Fruit fly (Drosophila melanogaster) whole organism, embryonic: Measurements from ENCODE around the gene CG15382.

Experiments used
- Abd-B ChIP-seq: fragments of 200-800 bp; sonication (Bioruptor generic); optimal IDR thresholded peaks from 2 replicates; lab custom pipeline; 2018; ENCODE audit warnings: missing biosample characterization, mild to moderate bottlenecking, missing genetic modification characterization, moderate library complexity
- Atf6 ChIP-seq: fragments of 200-800 bp; sonication (Bioruptor generic); IDR thresholded peaks from 2 replicates; pipeline ENCODE4 v1.3.6; 2022; ENCODE audit warnings: missing biosample characterization, missing genetic modification characterization
- BtbVII ChIP-seq: fragments of 200-800 bp; sonication (Bioruptor generic); optimal IDR thresholded peaks from 3 replicates; lab custom pipeline; 2017; ENCODE audit warnings: missing biosample characterization, mild to moderate bottlenecking, missing genetic modification characterization
- C15 ChIP-seq: fragments of 200-800 bp; sonication (Bioruptor generic); IDR thresholded peaks from 3 replicates; pipeline ENCODE4 v1.3.6; 2022; ENCODE audit warnings: missing biosample characterization, missing genetic modification characterization
- CG1024 ChIP-seq: fragments of 200-800 bp; sonication (Bioruptor generic); IDR thresholded peaks from 2 replicates; pipeline ENCODE4 v1.3.6; 2022; ENCODE audit warnings: missing biosample characterization, missing genetic modification characterization
- CG10959 ChIP-seq: fragments of 200-800 bp; sonication (Bioruptor generic); IDR thresholded peaks from 2 replicates; pipeline ENCODE4 v1.3.6; 2022; ENCODE audit warnings: missing biosample characterization, missing genetic modification characterization
- CG11696 ChIP-seq: fragments of 200-800 bp; sonication (Bioruptor generic); IDR thresholded peaks from 2 replicates; pipeline ENCODE4 v1.3.6; 2022; ENCODE audit warnings: missing biosample characterization, missing genetic modification characterization
- CG13296 ChIP-seq: fragments of 200-800 bp; sonication (Bioruptor generic); optimal IDR thresholded peaks from 3 replicates; lab custom pipeline; 2018; ENCODE audit warnings: missing biosample characterization, mild to moderate bottlenecking, missing genetic modification characterization
- CG14050 ChIP-seq: fragments of 200-800 bp; sonication (Bioruptor generic); IDR thresholded peaks from 3 replicates; pipeline ENCODE4 v1.3.6; 2022; ENCODE audit warnings: missing biosample characterization, missing genetic modification characterization
- CG14965 ChIP-seq: fragments of 200-800 bp; sonication (Bioruptor generic); optimal IDR thresholded peaks from 2 replicates; lab custom pipeline; 2016; ENCODE audit warnings: missing biosample characterization, missing genetic modification characterization, borderline replicate concordance
- CG18011 ChIP-seq: fragments of 200-800 bp; sonication (Bioruptor generic); optimal IDR thresholded peaks from 2 replicates; lab custom pipeline; 2017; ENCODE audit warnings: missing biosample characterization, missing genetic modification characterization, mild to moderate bottlenecking, moderate library complexity, missing genotype
- CG2712 ChIP-seq: fragments of 200-800 bp; optimal IDR thresholded peaks from 3 replicates; lab custom pipeline; 2019; ENCODE audit warnings: missing biosample characterization, mild to moderate bottlenecking, missing genetic modification characterization, moderate library complexity
- CG30431 ChIP-seq: fragments of 200-800 bp; sonication (Bioruptor generic); optimal IDR thresholded peaks from 2 replicates; lab custom pipeline; 2017; ENCODE audit warnings: missing biosample characterization, missing genetic modification characterization
- CG31441 ChIP-seq: fragments of 200-800 bp; sonication (Bioruptor generic); IDR thresholded peaks from 2 replicates; pipeline ENCODE4 v1.3.6; 2022; ENCODE audit warnings: missing biosample characterization, missing genetic modification characterization
- CG32772 ChIP-seq: fragments of 200-800 bp; sonication (Bioruptor generic); IDR thresholded peaks from 2 replicates; pipeline ENCODE4 v1.3.6; 2022; ENCODE audit warnings: missing biosample characterization, missing genetic modification characterization
- CG4707 ChIP-seq: fragments of 200-800 bp; sonication (Bioruptor generic); optimal IDR thresholded peaks from 2 replicates; lab custom pipeline; 2018; ENCODE audit warnings: missing biosample characterization, mild to moderate bottlenecking, missing genetic modification characterization, moderate library complexity
- CG6272 ChIP-seq: fragments of 200-800 bp; sonication (Bioruptor generic); IDR thresholded peaks from 2 replicates; pipeline ENCODE4 v1.3.6; 2022; ENCODE audit warnings: missing biosample characterization, missing genetic modification characterization
- CG7987 ChIP-seq: fragments of 200-800 bp; sonication (Bioruptor generic); optimal IDR thresholded peaks from 2 replicates; lab custom pipeline; 2018; ENCODE audit warnings: missing biosample characterization, mild to moderate bottlenecking, missing genetic modification characterization, moderate library complexity
- CG8089 ChIP-seq: fragments of 200-800 bp; sonication (Bioruptor generic); optimal IDR thresholded peaks from 3 replicates; lab custom pipeline; 2016; ENCODE audit warnings: missing biosample characterization, missing genetic modification characterization
- CG8944 ChIP-seq: fragments of 200-800 bp; sonication (Bioruptor generic); optimal IDR thresholded peaks from 3 replicates; lab custom pipeline; 2016; ENCODE audit warnings: missing biosample characterization, missing genetic modification characterization
- CrebB ChIP-seq: fragments of 200-800 bp; sonication (Bioruptor generic); optimal IDR thresholded peaks from 3 replicates; lab custom pipeline; 2018; ENCODE audit warnings: missing biosample characterization, mild to moderate bottlenecking, missing genetic modification characterization
- D19B ChIP-seq: fragments of 200-800 bp; sonication (Bioruptor generic); optimal IDR thresholded peaks from 2 replicates; lab custom pipeline; 2017; ENCODE audit warnings: missing biosample characterization, mild to moderate bottlenecking, missing genetic modification characterization
- Ets65A ChIP-seq: fragments of 200-800 bp; sonication (Bioruptor generic); peaks from one replicate; lab custom pipeline; 2016; ENCODE audit warnings: missing biosample characterization, missing genetic modification characterization
- Hey ChIP-seq: fragments of 200-800 bp; sonication (Bioruptor generic); optimal IDR thresholded peaks from 3 replicates; lab custom pipeline; 2018; ENCODE audit warnings: missing biosample characterization, mild to moderate bottlenecking, missing genetic modification characterization
- Hr51 ChIP-seq, 2 experiments: fragments of 200-800 bp; sonication (Bioruptor generic); optimal IDR thresholded peaks; 2 replicates in 1 of 2; 3 replicates in 1 of 2; lab custom pipeline; 2016 to 2018; ENCODE audit warnings: missing biosample characterization in 2 of 2, missing genetic modification characterization in 2 of 2, mild to moderate bottlenecking in 1 of 2, moderate library complexity in 1 of 2
- Hsf ChIP-seq: fragments of 200-800 bp; sonication (Bioruptor generic); optimal IDR thresholded peaks from 3 replicates; lab custom pipeline; 2016; ENCODE audit warnings: missing biosample characterization, missing genetic modification characterization
- Kr ChIP-seq: fragments of 200-800 bp; sonication (Bioruptor generic); optimal IDR thresholded peaks from 2 replicates; lab custom pipeline; 2017; ENCODE audit warnings: missing biosample characterization, mild to moderate bottlenecking, missing genetic modification characterization
- Poxn ChIP-seq: fragments of 200-800 bp; sonication (Bioruptor generic); IDR thresholded peaks from 2 replicates; pipeline ENCODE4 v1.3.6; 2022; ENCODE audit warnings: missing biosample characterization, missing genetic modification characterization
- Stat92E ChIP-seq, 3 experiments: fragments of >200 bp in 2 of 3; fragments of 200-800 bp in 1 of 3; sonication (Bioruptor generic) in 1 of 3; optimal IDR thresholded peaks; 2 replicates each; lab custom pipeline; 2017 to 2019; ENCODE audit warnings: missing biosample characterization in 3 of 3, missing genetic modification characterization in 3 of 3, mild to moderate bottlenecking in 1 of 3, moderate library complexity in 1 of 3
- aop ChIP-seq: fragments of 200-800 bp; sonication (Bioruptor generic); IDR thresholded peaks from 2 replicates; pipeline ENCODE4 v1.3.6; 2022; ENCODE audit warnings: missing biosample characterization, missing genetic modification characterization
- bbx ChIP-seq: fragments of 200-800 bp; sonication (Bioruptor generic); IDR thresholded peaks from 2 replicates; pipeline ENCODE4 v1.3.6; 2022; ENCODE audit warnings: missing biosample characterization, missing genetic modification characterization; ENCODE audit not compliant: partially characterized antibody
- crc ChIP-seq: fragments of 200-800 bp; sonication (Bioruptor generic); optimal IDR thresholded peaks from 2 replicates; lab custom pipeline; 2016; ENCODE audit warnings: missing biosample characterization, missing genetic modification characterization
- croc ChIP-seq: fragments of 200-800 bp; sonication (Bioruptor generic); conservative IDR thresholded peaks from 3 replicates; pipeline ENCODE4 v1.3.6; 2022; ENCODE audit warnings: missing biosample characterization, missing genetic modification characterization
- crp ChIP-seq, 2 experiments: fragments of 200-800 bp; sonication (Bioruptor generic); optimal IDR thresholded peaks; 2 replicates in 1 of 2; 3 replicates in 1 of 2; lab custom pipeline; 2017; ENCODE audit warnings: missing biosample characterization in 2 of 2, missing genetic modification characterization in 2 of 2, mild to moderate bottlenecking in 1 of 2, moderate library complexity in 1 of 2
- dmrt11E ChIP-seq: fragments of 200-800 bp; sonication (Bioruptor generic); optimal IDR thresholded peaks from 3 replicates; lab custom pipeline; 2018; ENCODE audit warnings: missing biosample characterization, mild to moderate bottlenecking, missing genetic modification characterization, moderate library complexity
- esg ChIP-seq: fragments of 200-800 bp; sonication (Bioruptor generic); conservative IDR thresholded peaks from 2 replicates; pipeline ENCODE4 v1.3.6; 2022; ENCODE audit warnings: missing biosample characterization, missing genetic modification characterization
- fd3F ChIP-seq: fragments of 200-800 bp; sonication (Bioruptor generic); optimal IDR thresholded peaks from 2 replicates; lab custom pipeline; 2018; ENCODE audit warnings: missing biosample characterization, mild to moderate bottlenecking, missing genetic modification characterization, moderate library complexity
- fd64A ChIP-seq: fragments of 200-800 bp; sonication (Bioruptor generic); optimal IDR thresholded peaks from 3 replicates; lab custom pipeline; 2018; ENCODE audit warnings: missing biosample characterization, mild to moderate bottlenecking, missing genetic modification characterization
- hbn ChIP-seq: fragments of 200-800 bp; sonication (Bioruptor generic); IDR thresholded peaks from 2 replicates; pipeline ENCODE4 v1.3.6; 2022; ENCODE audit warnings: missing biosample characterization, missing genetic modification characterization; ENCODE audit not compliant: partially characterized antibody
- her ChIP-seq: fragments of 200-800 bp; sonication (Bioruptor generic); optimal IDR thresholded peaks from 2 replicates; lab custom pipeline; 2016; ENCODE audit warnings: missing biosample characterization, missing genetic modification characterization
- hth ChIP-seq: fragments of >200 bp; optimal IDR thresholded peaks from 2 replicates; lab custom pipeline; 2017; ENCODE audit warnings: inconsistent platforms
- mld ChIP-seq: fragments of 200-800 bp; sonication (Bioruptor generic); IDR thresholded peaks from 3 replicates; pipeline ENCODE4 v1.3.6; 2022; ENCODE audit warnings: missing biosample characterization, missing genetic modification characterization; ENCODE audit not compliant: partially characterized antibody
- pum ChIP-seq: fragments of 200-800 bp; sonication (Bioruptor generic); optimal IDR thresholded peaks from 2 replicates; lab custom pipeline; 2016; ENCODE audit warnings: missing biosample characterization, missing genetic modification characterization
- ranshi ChIP-seq: fragments of 200-800 bp; sonication (Bioruptor generic); IDR thresholded peaks from 2 replicates; pipeline ENCODE4 v1.3.6; 2022; ENCODE audit warnings: missing biosample characterization, missing genetic modification characterization
- slp2 ChIP-seq: fragments of 200-800 bp; sonication (Bioruptor generic); optimal IDR thresholded peaks from 2 replicates; lab custom pipeline; 2016; ENCODE audit warnings: missing biosample characterization, missing genetic modification characterization
- so ChIP-seq: fragments of 200-800 bp; sonication (Bioruptor generic); IDR thresholded peaks from 3 replicates; pipeline ENCODE4 v1.3.6; 2022; ENCODE audit warnings: missing biosample characterization, missing genetic modification characterization
- stc ChIP-seq: fragments of 200-800 bp; sonication (Bioruptor generic); IDR thresholded peaks from 2 replicates; pipeline ENCODE4 v1.3.6; 2022; ENCODE audit warnings: missing biosample characterization, missing genetic modification characterization
- tna ChIP-seq: fragments of 200-800 bp; sonication (Bioruptor generic); IDR thresholded peaks from 2 replicates; pipeline ENCODE4 v1.3.6; 2022; ENCODE audit warnings: missing biosample characterization, missing genetic modification characterization; ENCODE audit not compliant: partially characterized antibody
- wek ChIP-seq: fragments of 200-800 bp; sonication (Bioruptor generic); optimal IDR thresholded peaks from 3 replicates; lab custom pipeline; 2018; ENCODE audit warnings: missing biosample characterization, mild to moderate bottlenecking, missing genetic modification characterization, moderate library complexity

The CG15382 gene

dm6 chr2L:2196590-2197474, 41.3 kb downstream of the CG15382 start (continued):
- TF ChIP-seq her (peak; percentile 75), CG10959 (GFP tag; lab: Robert Waterston, UW) (no peak), aop (GFP tag; lab: Robert Waterston, UW) (no peak), fd64A (peak; percentile 66), mld (no peak), dmrt11E (peak; percentile 67), slp2 (no peak), Abd-B (no peak), CG13296 (peak; percentile 84), CG7987 (GFP tag; lab: Kevin White, UChicago) (peak; percentile 86), so (GFP tag; lab: Robert Waterston, UW) (no peak), CG8089 (GFP tag; lab: Kevin White, UChicago) (peak; percentile 16), esg (no peak), croc (GFP tag; lab: Robert Waterston, UW) (no peak), CG11696 (no peak), CrebB (tag; lab: Kevin White, UChicago) (peak; percentile 76), CG1024 (GFP tag; lab: Robert Waterston, UW) (no peak), Hsf (GFP tag; lab: Kevin White, UChicago) (peak; percentile 45), fd3F (GFP tag; lab: Kevin White, UChicago) (peak; percentile 9), CG14050 (GFP tag; lab: Robert Waterston, UW) (no peak), CG30431 (GFP tag; lab: Kevin White, UChicago) (no peak), crp (GFP tag; optimal IDR thresholded peaks at IDR 0.05; lab: Kevin White, UChicago) (peak in 1 of 2 experiments; percentile 54), Hr51 (GFP tag; optimal IDR thresholded peaks at IDR 0.05; lab: Kevin White, UChicago) (peak in 1 of 2 experiments; percentile 59), C15 (GFP tag; lab: Robert Waterston, UW) (no peak), Stat92E (GFP tag; optimal IDR thresholded peaks at IDR 0.05; lab: Kevin White, UChicago) (peak in 1 of 3 experiments; percentile 97), ranshi (no peak), wek (peak; percentile 46), CG6272 (GFP tag; lab: Robert Waterston, UW) (peak; percentile 43), Kr (peak; percentile 49), hth (lab: Kevin White, UChicago) (no peak), CG4707 (GFP tag; lab: Kevin White, UChicago) (peak; percentile 29), Hey (tag; lab: Kevin White, UChicago) (peak; percentile 38), CG31441 (GFP tag; lab: Robert Waterston, UW) (no peak), Poxn (GFP tag; lab: Robert Waterston, UW) (no peak), stc (no peak), CG14965 (GFP tag; lab: Kevin White, UChicago) (no peak), Atf6 (GFP tag; lab: Robert Waterston, UW) (no peak), crc (GFP tag; lab: Kevin White, UChicago) (no peak), CG32772 (GFP tag; lab: Robert Waterston, UW) (no peak), pum (no peak), hbn (GFP tag; lab: Robert Waterston, UW) (no peak), CG8944 (no peak), bbx (GFP tag; lab: Robert Waterston, UW) (no peak), CG18011 (no peak), tna (GFP tag; lab: Robert Waterston, UW) (no peak), CG2712 (peak; percentile 69), D19B (peak; percentile 55), Ets65A (GFP tag; lab: Kevin White, UChicago) (no peak), BtbVII (GFP tag; lab: Kevin White, UChicago) (peak; percentile 78)
